Fruit fly (Drosophila melanogaster) whole organism, wandering third instar larva: ENCODE measurements around the gene inaF-C.

ENCODE experiments used
- Abd-B ChIP-seq: fragments of >200 bp; optimal IDR thresholded peaks from 2 replicates; lab custom pipeline; 2017; ENCODE audit warnings: missing biosample characterization, missing genetic modification characterization
- CG32264 ChIP-seq: fragments of 200-800 bp; sonication (Bioruptor generic); optimal IDR thresholded peaks from 2 replicates; lab custom pipeline; 2016; ENCODE audit warnings: missing biosample characterization, missing genetic modification characterization
- CG9705 ChIP-seq: fragments of 200-800 bp; sonication (Bioruptor generic); optimal IDR thresholded peaks from 2 replicates; lab custom pipeline; 2018; ENCODE audit warnings: missing biosample characterization, mild to moderate bottlenecking, missing genetic modification characterization
- CrebA ChIP-seq: fragments of 200-800 bp; sonication (Bioruptor generic); optimal IDR thresholded peaks from 2 replicates; lab custom pipeline; 2016; ENCODE audit warnings: missing biosample characterization, mild to moderate bottlenecking, missing genetic modification characterization, borderline replicate concordance
- Dfd ChIP-seq: fragments of >200 bp; optimal IDR thresholded peaks from 2 replicates; lab custom pipeline; 2017; ENCODE audit warnings: missing biosample characterization, missing genetic modification characterization
- Dif ChIP-seq: fragments of 200-275, 200-300 bp; sonication (Bioruptor generic); optimal IDR thresholded peaks from 2 replicates; lab custom pipeline; 2018; ENCODE audit warnings: missing biosample characterization, missing genetic modification characterization; ENCODE audit not compliant: partially characterized antibody
- GATAd ChIP-seq: sonication (Bioruptor generic); optimal IDR thresholded peaks from 2 replicates; lab custom pipeline; 2016; ENCODE audit warnings: missing biosample characterization, missing genetic modification characterization
- HLH106 ChIP-seq: fragments of 200-800 bp; optimal IDR thresholded peaks from 3 replicates; lab custom pipeline; 2019; ENCODE audit warnings: missing biosample characterization, mild to moderate bottlenecking, missing genetic modification characterization, moderate library complexity
- Hnf4 ChIP-seq: fragments of 200-800 bp; sonication (Bioruptor generic); optimal IDR thresholded peaks from 2 replicates; lab custom pipeline; 2016; ENCODE audit warnings: missing biosample characterization, mild to moderate bottlenecking, missing genetic modification characterization
- Hr78 ChIP-seq: fragments of >200 bp; optimal IDR thresholded peaks from 2 replicates; lab custom pipeline; 2017; ENCODE audit warnings: missing biosample characterization, missing genetic modification characterization
- Hr83 ChIP-seq: fragments of 200-300 bp; sonication (Bioruptor generic); optimal IDR thresholded peaks from 2 replicates; lab custom pipeline; 2016; ENCODE audit warnings: missing biosample characterization, mild to moderate bottlenecking, missing genetic modification characterization, moderate library complexity; ENCODE audit not compliant: poor library complexity, severe bottlenecking
- Jra ChIP-seq: sonication (Bioruptor generic); optimal IDR thresholded peaks from 2 replicates; lab custom pipeline; 2016; ENCODE audit warnings: missing biosample characterization, missing genetic modification characterization
- Mio ChIP-seq: sonication (Bioruptor generic); optimal IDR thresholded peaks from 2 replicates; lab custom pipeline; 2016; ENCODE audit warnings: missing biosample characterization, missing genetic modification characterization
- Myc ChIP-seq: fragments of >200 bp; optimal IDR thresholded peaks from 2 replicates; lab custom pipeline; 2017
- N ChIP-seq: fragments of >200 bp; optimal IDR thresholded peaks from 2 replicates; lab custom pipeline; 2018; ENCODE audit warnings: missing biosample characterization, missing external identifiers, missing genetic modification characterization
- OdsH ChIP-seq: fragments of 200-800 bp; sonication (Bioruptor generic); optimal IDR thresholded peaks from 2 replicates; lab custom pipeline; 2016; ENCODE audit warnings: missing biosample characterization, mild to moderate bottlenecking, missing genetic modification characterization
- Rel ChIP-seq, 2 experiments: fragments of 200-800 bp; sonication (Bioruptor generic) in 1 of 2; optimal IDR thresholded peaks; 2 replicates in 1 of 2; 3 replicates in 1 of 2; lab custom pipeline; 2016 to 2019; ENCODE audit warnings: mild to moderate bottlenecking in 2 of 2, missing biosample characterization in 2 of 2, missing genetic modification characterization in 2 of 2, moderate library complexity in 1 of 2
- Sp1 ChIP-seq: fragments of 200-800 bp; sonication (Bioruptor generic); optimal IDR thresholded peaks from 3 replicates; lab custom pipeline; 2019; ENCODE audit warnings: missing biosample characterization, mild to moderate bottlenecking, missing genetic modification characterization, moderate library complexity
- Vsx2 ChIP-seq: fragments of 200-300, 225-300 bp; sonication (Bioruptor generic); optimal IDR thresholded peaks from 2 replicates; lab custom pipeline; 2018; ENCODE audit warnings: missing biosample characterization, missing genetic modification characterization; ENCODE audit not compliant: partially characterized antibody
- br ChIP-seq: fragments of 200-800 bp; sonication (Bioruptor generic); optimal IDR thresholded peaks from 2 replicates; lab custom pipeline; 2016; ENCODE audit warnings: missing biosample characterization, missing genetic modification characterization
- brk ChIP-seq: fragments of 200-800 bp; sonication (Bioruptor generic); optimal IDR thresholded peaks from 2 replicates; lab custom pipeline; 2016; ENCODE audit warnings: missing biosample characterization, mild to moderate bottlenecking, missing genetic modification characterization
- dl ChIP-seq, 2 experiments: fragments of 175-275, 200-275 bp in 1 of 2; fragments of 200-275 bp in 1 of 2; sonication (Bioruptor generic); optimal IDR thresholded peaks; lab custom pipeline; 2018; ENCODE audit warnings: mild to moderate bottlenecking in 2 of 2, missing biosample characterization in 2 of 2, missing genetic modification characterization in 2 of 2, moderate library complexity in 2 of 2; ENCODE audit not compliant: partially characterized antibody in 2 of 2, insufficient read depth in 1 of 2
- dmrt93B ChIP-seq: fragments of 200-800 bp; sonication (Bioruptor generic); optimal IDR thresholded peaks from 2 replicates; lab custom pipeline; 2018; ENCODE audit warnings: missing biosample characterization, mild to moderate bottlenecking, missing genetic modification characterization
- dsf ChIP-seq: sonication (Bioruptor generic); optimal IDR thresholded peaks from 2 replicates; lab custom pipeline; 2016; ENCODE audit warnings: missing biosample characterization, missing genetic modification characterization, borderline replicate concordance
- ey ChIP-seq: fragments of 200-800 bp; sonication (Bioruptor generic); optimal IDR thresholded peaks from 2 replicates; lab custom pipeline; 2016; ENCODE audit warnings: missing biosample characterization, missing genetic modification characterization
- foxo ChIP-seq, 2 experiments: fragments of 200-800 bp; sonication (Bioruptor generic); optimal IDR thresholded peaks; 2 replicates in 1 of 2; 3 replicates in 1 of 2; lab custom pipeline; 2016 to 2017; ENCODE audit warnings: missing biosample characterization in 2 of 2, missing genetic modification characterization in 2 of 2
- fru ChIP-seq: fragments of 200-800 bp; sonication (Bioruptor generic); optimal IDR thresholded peaks from 3 replicates; lab custom pipeline; 2016; ENCODE audit warnings: missing biosample characterization, mild to moderate bottlenecking, missing genetic modification characterization
- h ChIP-seq: fragments of 200-800 bp; sonication (Bioruptor generic); optimal IDR thresholded peaks from 3 replicates; lab custom pipeline; 2016; ENCODE audit warnings: missing biosample characterization, mild to moderate bottlenecking, missing genetic modification characterization
- jim ChIP-seq: fragments of 175-275, 200-325 bp; sonication (Bioruptor generic); optimal IDR thresholded peaks from 2 replicates; lab custom pipeline; 2016; ENCODE audit warnings: missing biosample characterization, mild to moderate bottlenecking, missing genetic modification characterization
- lola ChIP-seq: fragments of >200 bp; optimal IDR thresholded peaks from 2 replicates; lab custom pipeline; 2017; ENCODE audit warnings: missing biosample characterization, missing genetic modification characterization
- pan ChIP-seq: fragments of >200 bp; optimal IDR thresholded peaks from 2 replicates; lab custom pipeline; 2017
- psq ChIP-seq: fragments of 200-800 bp; sonication (Bioruptor generic); optimal IDR thresholded peaks from 3 replicates; lab custom pipeline; 2017; ENCODE audit warnings: missing biosample characterization, mild to moderate bottlenecking, missing genetic modification characterization, moderate library complexity
- rgr ChIP-seq: fragments of 200-800 bp; sonication (Bioruptor generic); optimal IDR thresholded peaks from 3 replicates; lab custom pipeline; 2016; ENCODE audit warnings: missing biosample characterization, mild to moderate bottlenecking, missing genetic modification characterization
- sage ChIP-seq: fragments of 200-800 bp; sonication (Bioruptor generic); optimal IDR thresholded peaks from 2 replicates; lab custom pipeline; 2016; ENCODE audit warnings: missing biosample characterization, mild to moderate bottlenecking, missing genetic modification characterization
- sv ChIP-seq: fragments of 200-800 bp; sonication (Bioruptor generic); optimal IDR thresholded peaks from 3 replicates; lab custom pipeline; 2016; ENCODE audit warnings: missing biosample characterization, missing genetic modification characterization
- tai ChIP-seq: sonication (Bioruptor generic); optimal IDR thresholded peaks from 2 replicates; lab custom pipeline; 2016; ENCODE audit warnings: missing biosample characterization, missing genetic modification characterization
- usp ChIP-seq: fragments of >200 bp; optimal IDR thresholded peaks from 2 replicates; lab custom pipeline; 2017; ENCODE audit warnings: missing biosample characterization, missing genetic modification characterization
- woc ChIP-seq: sonication (Bioruptor generic); optimal IDR thresholded peaks from 2 replicates; lab custom pipeline; 2016; ENCODE audit warnings: missing biosample characterization, mild to moderate bottlenecking, missing genetic modification characterization

The inaF-C gene

dm6 chrX:11731665-11732064, at the start of gene inaF-C:
TSS of gene inaF-C (minus strand) at chrX:11731765.
- TF ChIP-seq brk (GFP tag; lab: Kevin White, UChicago) (no peak), Hr78 (GFP tag; lab: Kevin White, UChicago) (no peak), pan (lab: Kevin White, UChicago) (no peak), CG9705 (GFP tag; lab: Kevin White, UChicago) (no peak)

- no peak for TF ChIP-seq usp (GFP tag; lab: Kevin White, UChicago)
- TF ChIP-seq Myc (lab: Kevin White, UChicago): no peak
- no peak for TF ChIP-seq CG32264 (GFP tag; lab: Kevin White, UChicago)
- no peak for TF ChIP-seq sage (GFP tag; lab: Kevin White, UChicago)
- no peak for TF ChIP-seq Jra (GFP tag; lab: Kevin White, UChicago)
- TF ChIP-seq N (GFP tag; lab: Kevin White, UChicago): no peak
- TF ChIP-seq Dfd (GFP tag; lab: Kevin White, UChicago): peak; percentile 84
These were observed 47.2 kb upstream of the inaF-C start, which contains the start of gene dy for dm6 chrX:11778734-11779220. TSS of gene dy (minus strand) at chrX:11778784.

- TF ChIP-seq Sp1 (peak; percentile 95), Jra (GFP tag; lab: Kevin White, UChicago) (peak; percentile 60), brk (GFP tag; lab: Kevin White, UChicago) (peak; percentile 43), rgr (GFP tag; lab: Kevin White, UChicago) (peak; percentile 93), dl (GFP tag; optimal IDR thresholded peaks at IDR 0.05; lab: Kevin White, UChicago; ENCODE audit: insufficient read depth in 1 of 2, partially characterized antibody in 2 of 2) (no peak), GATAd (GFP tag; lab: Kevin White, UChicago) (peak; percentile 7), pan (lab: Kevin White, UChicago) (no peak), Dif (GFP tag; lab: Kevin White, UChicago) (no peak), fru (peak; percentile 95), Rel (GFP tag; optimal IDR thresholded peaks at IDR 0.05; lab: Kevin White, UChicago) (peak; percentile 35), Rel (tag; optimal IDR thresholded peaks at IDR 0.05; lab: Kevin White, UChicago) (peak; percentile 80), OdsH (GFP tag; lab: Kevin White, UChicago) (peak; percentile 93), dmrt93B (peak; percentile 95), Myc (lab: Kevin White, UChicago) (no peak), sage (GFP tag; lab: Kevin White, UChicago) (peak; percentile 65), Abd-B (GFP tag; lab: Kevin White, UChicago) (no peak), tai (GFP tag; lab: Kevin White, UChicago) (no peak), CG9705 (GFP tag; lab: Kevin White, UChicago) (peak; percentile 93), br (GFP tag; lab: Kevin White, UChicago) (peak; percentile 91), ey (GFP tag; lab: Kevin White, UChicago) (peak; percentile 93), lola (GFP tag; lab: Kevin White, UChicago) (no peak), CG32264 (GFP tag; lab: Kevin White, UChicago) (peak; percentile 63), dsf (GFP tag; lab: Kevin White, UChicago) (peak; percentile 30), HLH106 (peak; percentile 96), CrebA (GFP tag; lab: Kevin White, UChicago) (no peak), psq (GFP tag; lab: Kevin White, UChicago) (peak; percentile 88), jim (GFP tag; lab: Kevin White, UChicago) (no peak), Hnf4 (GFP tag; lab: Kevin White, UChicago) (peak; percentile 81), h (GFP tag; lab: Kevin White, UChicago) (peak; percentile 94), Hr78 (GFP tag; lab: Kevin White, UChicago) (no peak), Vsx2 (GFP tag; lab: Kevin White, UChicago) (no peak), foxo (GFP tag; optimal IDR thresholded peaks at IDR 0.05; lab: Kevin White, UChicago) (peak in 1 of 2 experiments; percentile 96), sv (GFP tag; lab: Kevin White, UChicago) (no peak), woc (peak; percentile 84), Dfd (GFP tag; lab: Kevin White, UChicago) (no peak), usp (GFP tag; lab: Kevin White, UChicago) (no peak), Mio (no peak), Hr83 (GFP tag; lab: Kevin White, UChicago) (no peak), N (GFP tag; lab: Kevin White, UChicago) (no peak)
These were observed 44.5 kb upstream of the inaF-C start for dm6 chrX:11775987-11776587.
